Worm (Caenorhabditis elegans): Measurements from ENCODE around the gene T04A6.3.

DNA sequence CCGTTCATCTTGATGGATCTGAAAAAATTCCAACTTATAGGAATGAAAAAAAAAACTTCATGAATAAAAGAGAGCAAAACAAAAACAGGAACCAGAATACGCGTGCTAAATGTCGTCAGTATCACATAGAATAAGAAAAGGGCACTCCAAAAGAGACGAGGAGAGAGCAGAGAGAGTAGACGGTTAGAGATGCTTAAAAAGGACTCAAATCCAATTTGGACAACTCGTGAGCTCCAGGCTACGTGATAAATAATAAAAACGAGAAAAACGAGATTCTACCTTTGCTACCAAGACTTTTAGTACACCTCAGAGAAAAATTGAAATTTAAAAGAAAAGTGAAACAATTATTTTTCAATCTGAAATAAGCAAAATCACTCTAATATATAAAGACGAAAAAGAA lies 35.0 kb upstream of the T04A6.3 start, which contains the start of gene upp-1:
- TF ChIP-seq cog-1 (tag; optimal IDR thresholded peaks at IDR 0.05) (no peak), ref-1 (GFP tag; conservative IDR thresholded peaks at IDR 0.05) (no peak), tab-1 (GFP tag; IDR thresholded peaks at IDR 0.05) (no peak)

Data from whole organism, midembryonic.